Fruit fly (Drosophila melanogaster): Measurements from ENCODE around the gene CG2694.
A peak's percentile ranks its signal among the peaks of the same experiment; 100 is the strongest.

CG2694 gene

DNA sequence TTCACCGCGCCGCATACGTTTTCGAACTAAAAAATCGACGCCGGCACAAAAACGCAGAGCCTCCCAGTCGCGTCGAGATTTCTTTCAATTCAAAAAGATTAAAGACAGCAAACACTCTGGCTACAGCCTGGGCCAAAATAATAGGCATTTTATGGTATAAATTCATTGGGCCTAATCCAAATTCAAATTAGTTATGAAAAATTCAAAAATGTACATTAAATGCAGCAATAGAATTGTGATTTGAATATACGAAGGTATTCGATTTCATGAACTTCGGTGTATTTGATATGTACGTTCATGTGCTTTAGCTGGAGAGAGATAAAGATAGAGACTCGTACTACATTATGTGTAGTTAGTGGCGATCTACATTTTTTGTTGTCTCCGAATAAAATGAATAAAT lies 30.2 kb downstream of the CG2694 start, which contains the start of gene Syx4 (continued):
- peak; percentile 79 for TF ChIP-seq CG9876 (GFP tag; optimal IDR thresholded peaks at IDR 0.05)
- peak; percentile 89 for TF ChIP-seq CG10366 (GFP tag; IDR thresholded peaks at IDR 0.05)
- TF ChIP-seq fd3F (GFP tag; optimal IDR thresholded peaks at IDR 0.05) = peak; percentile 92
- TF ChIP-seq ttk (GFP tag; IDR thresholded peaks at IDR 0.05) = peak; percentile 86
- no peak for TF ChIP-seq CG15073 (GFP tag; optimal IDR thresholded peaks at IDR 0.05)
- peak; percentile 79 for TF ChIP-seq CG10321 (GFP tag; IDR thresholded peaks at IDR 0.05)
- peak; percentile 95 for TF ChIP-seq Hmr (GFP tag; optimal IDR thresholded peaks at IDR 0.05)
- no peak for TF ChIP-seq cad (GFP tag; optimal IDR thresholded peaks at IDR 0.05)
- peak; percentile 98 for TF ChIP-seq CG11696 (GFP tag; IDR thresholded peaks at IDR 0.05)
- peak; percentile 87 for TF ChIP-seq Ptx1 (GFP tag; IDR thresholded peaks at IDR 0.05)
- TF ChIP-seq Adf1 (GFP tag; IDR thresholded peaks at IDR 0.05) = peak; percentile 64; the same call in 1 of the 2 replicates
- peak; percentile 56; the same call in 1 of the 2 replicates for TF ChIP-seq klu (GFP tag; IDR thresholded peaks at IDR 0.05)
- TF ChIP-seq CG9437 (GFP tag; optimal IDR thresholded peaks at IDR 0.05) = peak; percentile 77
- TF ChIP-seq corto (GFP tag; optimal IDR thresholded peaks at IDR 0.05) = peak; percentile 82
- peak; percentile 93 for TF ChIP-seq slbo (GFP tag; IDR thresholded peaks at IDR 0.05)
- TF ChIP-seq chm (GFP tag; IDR thresholded peaks at IDR 0.05) = peak; percentile 92
- peak; percentile 73 for TF ChIP-seq wor (GFP tag; IDR thresholded peaks at IDR 0.05)
- peak; percentile 80 for TF ChIP-seq pum (GFP tag; optimal IDR thresholded peaks at IDR 0.05)
- no peak for TF ChIP-seq z (GFP tag; IDR thresholded peaks at IDR 0.05)
- TF ChIP-seq CG17612 (GFP tag; IDR thresholded peaks at IDR 0.05) = peak; percentile 67
- TF ChIP-seq crp (GFP tag; optimal IDR thresholded peaks at IDR 0.05) = peak in 1 of 2 experiments; percentile 27
- TF ChIP-seq toy (GFP tag; IDR thresholded peaks at IDR 0.05) = peak; percentile 73
- peak; percentile 91 for TF ChIP-seq grau (tag; optimal IDR thresholded peaks at IDR 0.05)
- peak; percentile 94 for TF ChIP-seq Atf6 (GFP tag; IDR thresholded peaks at IDR 0.05)
- peak; percentile 86 for TF ChIP-seq tup (GFP tag; optimal IDR thresholded peaks at IDR 0.05)
- TF ChIP-seq chinmo (GFP tag; IDR thresholded peaks at IDR 0.05; ENCODE audit: partially characterized antibody) = no peak
- no peak for TF ChIP-seq ac (GFP tag; optimal IDR thresholded peaks at IDR 0.05)
- peak; percentile 69 for TF ChIP-seq sqz (GFP tag; optimal IDR thresholded peaks at IDR 0.05)
- peak; percentile 63 for TF ChIP-seq CG7928 (GFP tag; optimal IDR thresholded peaks at IDR 0.05)
- peak; percentile 77 for TF ChIP-seq Nf-YA (GFP tag; IDR thresholded peaks at IDR 0.05)
- TF ChIP-seq Lim3 (GFP tag; IDR thresholded peaks at IDR 0.05) = peak; percentile 53; the same call in 1 of the 2 replicates
- TF ChIP-seq CG5245 (GFP tag; optimal IDR thresholded peaks at IDR 0.05) = peak; percentile 79
- peak; percentile 90 for TF ChIP-seq CG17385 (GFP tag; optimal IDR thresholded peaks at IDR 0.05)
- TF ChIP-seq Meics (GFP tag; optimal IDR thresholded peaks at IDR 0.05) = peak; percentile 94
- peak; percentile 87 for TF ChIP-seq CG15011 (GFP tag; optimal IDR thresholded peaks at IDR 0.05)
- peak; percentile 62 for TF ChIP-seq p53 (GFP tag; optimal IDR thresholded peaks at IDR 0.05)
- peak; percentile 75 for TF ChIP-seq jing (GFP tag; optimal IDR thresholded peaks at IDR 0.05)
- no peak for TF ChIP-seq CG33557 (GFP tag; optimal IDR thresholded peaks at IDR 0.05)
- TF ChIP-seq D19A (tag; optimal IDR thresholded peaks at IDR 0.05) = peak; percentile 85
- TF ChIP-seq gro (GFP tag; optimal IDR thresholded peaks at IDR 0.05) = peak; percentile 94
- TF ChIP-seq amos (GFP tag; IDR thresholded peaks at IDR 0.05; ENCODE audit: partially characterized antibody) = no peak
- peak; percentile 81 for TF ChIP-seq pb (GFP tag; optimal IDR thresholded peaks at IDR 0.05)
- TF ChIP-seq CG30020 (tag; optimal IDR thresholded peaks at IDR 0.05) = no peak
- no peak for TF ChIP-seq hkb (optimal IDR thresholded peaks at IDR 0.05)
- peak; percentile 96 for TF ChIP-seq hkb (GFP tag; IDR thresholded peaks at IDR 0.05)
- TF ChIP-seq CG14860 (GFP tag; IDR thresholded peaks at IDR 0.05; ENCODE audit: partially characterized antibody) = no peak
- TF ChIP-seq en (GFP tag; optimal IDR thresholded peaks at IDR 0.05) = peak; percentile 87
- peak; percentile 52 for TF ChIP-seq grn (GFP tag; optimal IDR thresholded peaks at IDR 0.05)
- peak; percentile 68 for TF ChIP-seq nom (GFP tag; optimal IDR thresholded peaks at IDR 0.05)
- TF ChIP-seq HmgZ (tag; optimal IDR thresholded peaks at IDR 0.05) = peak; percentile 90
- TF ChIP-seq CG15479 (GFP tag; optimal IDR thresholded peaks at IDR 0.05) = no peak
- peak; percentile 86 for TF ChIP-seq CG18619 (GFP tag; optimal IDR thresholded peaks at IDR 0.05)
